Fruit fly (Drosophila melanogaster): ENCODE results near the gene bves.

The bves gene

dm6 chrX:21127267-21127666, 73.5 kb downstream of the bves start:
- no peak for TF ChIP-seq sr (GFP tag; IDR thresholded peaks at IDR 0.05)
- peak; percentile 63 for TF ChIP-seq slbo (GFP tag; IDR thresholded peaks at IDR 0.05)
- TF ChIP-seq prd (optimal IDR thresholded peaks at IDR 0.05) = no peak
- TF ChIP-seq prd (GFP tag; IDR thresholded peaks at IDR 0.05) = peak; percentile 32; the same call in 1 of the 3 replicates
- TF ChIP-seq Dbx (GFP tag; IDR thresholded peaks at IDR 0.05) = peak; percentile 41; the same call in 1 of the 3 replicates
- no peak for TF ChIP-seq CG30431 (GFP tag; optimal IDR thresholded peaks at IDR 0.05)
- TF ChIP-seq CG2120 (GFP tag; optimal IDR thresholded peaks at IDR 0.05) = peak; percentile 44
- peak; percentile 60; the same call in 1 of the 2 replicates for TF ChIP-seq Rfx (GFP tag; IDR thresholded peaks at IDR 0.05)
- no peak for TF ChIP-seq pfk (GFP tag; optimal IDR thresholded peaks at IDR 0.05)
- peak; percentile 19 for TF ChIP-seq lilli (GFP tag; optimal IDR thresholded peaks at IDR 0.05)
- TF ChIP-seq Meics (GFP tag; optimal IDR thresholded peaks at IDR 0.05) = peak; percentile 20
- TF ChIP-seq CG9215 (GFP tag; IDR thresholded peaks at IDR 0.05) = peak; percentile 18; the same call in 1 of the 2 replicates
- no peak for TF ChIP-seq h (optimal IDR thresholded peaks at IDR 0.05)
- peak; percentile 19 for TF ChIP-seq nom (GFP tag; optimal IDR thresholded peaks at IDR 0.05)
- peak; percentile 68; the same call in 1 of the 2 replicates for TF ChIP-seq CG9932 (GFP tag; IDR thresholded peaks at IDR 0.05)
- TF ChIP-seq al (GFP tag; IDR thresholded peaks at IDR 0.05) = peak; percentile 50; the same call in 1 of the 2 replicates
- TF ChIP-seq CG32532 (GFP tag; IDR thresholded peaks at IDR 0.05) = peak; percentile 64; the same call in 1 of the 2 replicates
- TF ChIP-seq CG13894 (tag; optimal IDR thresholded peaks at IDR 0.05) = peak; percentile 10
- TF ChIP-seq CG31441 (GFP tag; IDR thresholded peaks at IDR 0.05) = no peak
- 0 out of 2 replicates have a peak, but pooled peaks have one; percentile 22 for TF ChIP-seq Drgx (GFP tag; IDR thresholded peaks at IDR 0.05)
- no peak for TF ChIP-seq Spps (tag; optimal IDR thresholded peaks at IDR 0.05)

All from whole organism, embryonic.